Worm (Caenorhabditis elegans) whole organism, L1 larva: ENCODE results near the gene irld-24.
A peak's percentile ranks its signal among the peaks of the same experiment; 100 is the strongest.

Experiments used
- C16A3.4 ChIP-seq: fragments of 150-350 bp; optimal IDR thresholded peaks from 2 replicates; lab custom pipeline; 2014; ENCODE audit warnings: missing biosample characterization, missing genetic modification characterization
- F16B12.6 ChIP-seq: fragments of 150-350 bp; optimal IDR thresholded peaks from 2 replicates; lab custom pipeline; 2014; ENCODE audit warnings: missing biosample characterization, missing genetic modification characterization
- Y116A8C.19 ChIP-seq: sonication (generic microtip); optimal IDR thresholded peaks from 2 replicates; lab custom pipeline; 2016; ENCODE audit warnings: missing compliant biosample characterization, missing genetic modification characterization, borderline replicate concordance
- alr-1 ChIP-seq: fragments of 200-800 bp; sonication (Bioruptor generic); optimal IDR thresholded peaks from 2 replicates; lab custom pipeline; 2018; ENCODE audit warnings: borderline replicate concordance, mild to moderate bottlenecking, missing genetic modification characterization, missing compliant biosample characterization
- blmp-1 ChIP-seq: fragments of 150-350 bp; optimal IDR thresholded peaks from 2 replicates; lab custom pipeline; 2014; ENCODE audit warnings: missing biosample characterization, missing genetic modification characterization
- ceh-88 ChIP-seq: fragments of 200-800 bp; sonication (Bioruptor generic); IDR thresholded peaks from 2 replicates; pipeline ENCODE4 v1.3.6; 2022; ENCODE audit warnings: missing genetic modification characterization, missing compliant biosample characterization
- ces-1 ChIP-seq: fragments of 150-350 bp; optimal IDR thresholded peaks from 2 replicates; lab custom pipeline; 2014; ENCODE audit warnings: missing biosample characterization, missing genetic modification reagents, missing genetic modification characterization
- dpl-1 ChIP-seq, 3 experiments: fragments of 150-350 bp in 2 of 3; sonication (generic microtip) in 1 of 3; optimal IDR thresholded peaks; 2 replicates each; lab custom pipeline; 2014 to 2017; ENCODE audit warnings: missing biosample characterization in 3 of 3, missing genetic modification characterization in 3 of 3, missing genetic modification reagents in 3 of 3
- dsc-1 ChIP-seq: sonication (generic microtip); optimal IDR thresholded peaks from 2 replicates; lab custom pipeline; 2016; ENCODE audit warnings: mild to moderate bottlenecking, missing genetic modification characterization, missing compliant biosample characterization
- efl-1 ChIP-seq, 4 experiments: fragments of 150-350 bp; optimal IDR thresholded peaks in 3 of 4; peaks in 1 of 4; 1 replicate in 1 of 4; 2 replicates in 3 of 4; lab custom pipeline; 2014; ENCODE audit warnings: missing biosample characterization in 2 of 4, missing genetic modification characterization in 2 of 4, missing genetic modification reagents in 2 of 4
- efl-3 ChIP-seq: fragments of 200-800 bp; sonication (Bioruptor generic); optimal IDR thresholded peaks from 2 replicates; lab custom pipeline; 2018; ENCODE audit warnings: mild to moderate bottlenecking, missing genetic modification characterization, missing compliant biosample characterization
- elt-2 ChIP-seq: sonication (generic microtip); optimal IDR thresholded peaks from 2 replicates; lab custom pipeline; 2016; ENCODE audit warnings: missing genetic modification characterization, mild to moderate bottlenecking, inconsistent platforms, missing compliant biosample characterization, missing genetic modification reagents
- elt-3 ChIP-seq, 6 experiments: fragments of 150-350 bp in 1 of 6; sonication (generic microtip); optimal IDR thresholded peaks; 2 replicates each; lab custom pipeline; 2017 to 2018; ENCODE audit warnings: missing biosample characterization in 6 of 6, missing genetic modification characterization in 6 of 6, inconsistent platforms in 1 of 6
- ets-5 ChIP-seq: fragments of 200-800 bp; sonication (Bioruptor generic); IDR thresholded peaks from 2 replicates; pipeline ENCODE4 v1.3.6; 2022; ENCODE audit warnings: missing genetic modification characterization, missing compliant biosample characterization
- fkh-10 ChIP-seq: sonication (generic microtip); optimal IDR thresholded peaks from 2 replicates; lab custom pipeline; 2017; ENCODE audit warnings: missing biosample characterization, missing genetic modification reagents, missing genetic modification characterization
- fos-1 ChIP-seq: fragments of 150-350 bp; optimal IDR thresholded peaks from 2 replicates; lab custom pipeline; 2014; ENCODE audit warnings: missing biosample characterization, missing genetic modification characterization
- hlh-17 ChIP-seq: fragments of 200-800 bp; sonication (Bioruptor generic); optimal IDR thresholded peaks from 2 replicates; lab custom pipeline; 2018; ENCODE audit warnings: missing genetic modification characterization, mild to moderate bottlenecking, missing compliant biosample characterization, moderate library complexity, borderline replicate concordance
- hlh-4 ChIP-seq: sonication (generic microtip); optimal IDR thresholded peaks from 2 replicates; lab custom pipeline; 2016; ENCODE audit warnings: mild to moderate bottlenecking, missing genetic modification characterization, missing compliant biosample characterization
- hpl-2 ChIP-seq: fragments of 150-350 bp; optimal IDR thresholded peaks from 2 replicates; lab custom pipeline; 2014; ENCODE audit warnings: missing biosample characterization, missing genetic modification reagents, missing genetic modification characterization
- irx-1 ChIP-seq: sonication (generic microtip); optimal IDR thresholded peaks from 2 replicates; lab custom pipeline; 2016; ENCODE audit warnings: missing genetic modification characterization, missing compliant biosample characterization
- isw-1 ChIP-seq: fragments of 200-800 bp; sonication (Bioruptor generic); IDR thresholded peaks from 2 replicates; pipeline ENCODE4 v1.3.6; 2022; ENCODE audit warnings: missing genetic modification characterization, missing compliant biosample characterization
- lin-35 ChIP-seq, 2 experiments: fragments of 150-350 bp; optimal IDR thresholded peaks; 2 replicates each; lab custom pipeline; 2014; ENCODE audit warnings: missing biosample characterization in 2 of 2, missing genetic modification characterization in 2 of 2, missing genetic modification reagents in 2 of 2
- lin-39 ChIP-seq: fragments of 150-350 bp; optimal IDR thresholded peaks from 2 replicates; lab custom pipeline; 2014; ENCODE audit warnings: missing biosample characterization, missing genetic modification reagents, missing genetic modification characterization
- lir-3 ChIP-seq: sonication (generic microtip); optimal IDR thresholded peaks from 2 replicates; lab custom pipeline; 2016; ENCODE audit warnings: mild to moderate bottlenecking, missing genetic modification characterization, moderate library complexity, missing compliant biosample characterization; ENCODE audit not compliant: poor library complexity
- lsy-2 ChIP-seq, 2 experiments: fragments of 150-350 bp; optimal IDR thresholded peaks; 2 replicates each; lab custom pipeline; 2014; ENCODE audit warnings: missing biosample characterization in 2 of 2, missing genetic modification characterization in 2 of 2
- mdl-1 ChIP-seq, 2 experiments: fragments of 150-350 bp; optimal IDR thresholded peaks; 2 replicates each; lab custom pipeline; 2014 to 2017; ENCODE audit warnings: missing biosample characterization in 2 of 2, missing genetic modification characterization in 2 of 2, inconsistent platforms in 1 of 2
- mep-1 ChIP-seq: fragments of 150-350 bp; optimal IDR thresholded peaks from 2 replicates; lab custom pipeline; 2014; ENCODE audit warnings: missing biosample characterization, missing genetic modification characterization
- nhr-11 ChIP-seq: fragments of 150-350 bp; optimal IDR thresholded peaks from 2 replicates; lab custom pipeline; 2014; ENCODE audit warnings: missing biosample characterization, missing genetic modification characterization
- nhr-19 ChIP-seq: fragments of 200-800 bp; sonication (Bioruptor generic); conservative IDR thresholded peaks from 2 replicates; pipeline ENCODE4 v1.3.6; 2022; ENCODE audit warnings: missing genetic modification characterization, missing compliant biosample characterization
- nhr-20 ChIP-seq: sonication (generic microtip); optimal IDR thresholded peaks from 2 replicates; lab custom pipeline; 2016; ENCODE audit warnings: mild to moderate bottlenecking, missing genetic modification characterization, missing compliant biosample characterization
- nhr-47 ChIP-seq: sonication (generic microtip); optimal IDR thresholded peaks from 2 replicates; lab custom pipeline; 2016; ENCODE audit warnings: mild to moderate bottlenecking, missing genetic modification characterization, moderate library complexity, missing compliant biosample characterization
- nhr-71 ChIP-seq: sonication (generic microtip); optimal IDR thresholded peaks from 2 replicates; lab custom pipeline; 2016; ENCODE audit warnings: mild to moderate bottlenecking, missing genetic modification characterization, moderate library complexity, missing compliant biosample characterization
- nhr-85 ChIP-seq: sonication (generic microtip); peaks from one replicate; lab custom pipeline; 2016; ENCODE audit warnings: missing genetic modification characterization, inconsistent platforms, missing compliant biosample characterization
- nhr-90 ChIP-seq: sonication (generic microtip); optimal IDR thresholded peaks from 2 replicates; lab custom pipeline; 2016; ENCODE audit warnings: mild to moderate bottlenecking, missing genetic modification characterization, missing compliant biosample characterization; ENCODE audit not compliant: poor library complexity
- pag-3 ChIP-seq: sonication (generic microtip); optimal IDR thresholded peaks from 2 replicates; lab custom pipeline; 2017; ENCODE audit warnings: missing genetic modification characterization, mild to moderate bottlenecking, missing compliant biosample characterization, antibody characterized with exemption, borderline replicate concordance; ENCODE audit not compliant: insufficient read depth
- pqm-1 ChIP-seq: sonication (generic microtip); optimal IDR thresholded peaks from 3 replicates; lab custom pipeline; 2017; ENCODE audit warnings: missing biosample characterization, missing genetic modification characterization
- rnt-1 ChIP-seq: sonication (generic microtip); optimal IDR thresholded peaks from 2 replicates; lab custom pipeline; 2016; ENCODE audit warnings: mild to moderate bottlenecking, missing genetic modification characterization, moderate library complexity, missing compliant biosample characterization
- skn-1 ChIP-seq: fragments of 150-350 bp; optimal IDR thresholded peaks from 2 replicates; lab custom pipeline; 2014; ENCODE audit warnings: missing biosample characterization, missing genetic modification characterization
- snpc-4 ChIP-seq: fragments of 150-350 bp; optimal IDR thresholded peaks from 2 replicates; lab custom pipeline; 2014; ENCODE audit warnings: missing biosample characterization, missing genetic modification characterization
- snu-23 ChIP-seq: sonication (generic microtip); optimal IDR thresholded peaks from 2 replicates; lab custom pipeline; 2016; ENCODE audit warnings: missing genetic modification characterization, missing compliant biosample characterization
- sup-37 ChIP-seq: fragments of 200-800 bp; sonication (Bioruptor generic); optimal IDR thresholded peaks from 2 replicates; lab custom pipeline; 2018; ENCODE audit warnings: mild to moderate bottlenecking, missing genetic modification characterization, missing compliant biosample characterization
- swsn-7 ChIP-seq: sonication (generic microtip); optimal IDR thresholded peaks from 2 replicates; lab custom pipeline; 2016; ENCODE audit warnings: missing genetic modification characterization, missing compliant biosample characterization
- tlp-1 ChIP-seq: fragments of 150-350 bp; optimal IDR thresholded peaks from 2 replicates; lab custom pipeline; 2014; ENCODE audit warnings: missing biosample characterization, missing genetic modification characterization
- unc-30 ChIP-seq: sonication (generic microtip); optimal IDR thresholded peaks from 2 replicates; lab custom pipeline; 2017; ENCODE audit warnings: missing biosample characterization, missing genetic modification characterization
- unc-62 ChIP-seq: fragments of 150-350 bp; optimal IDR thresholded peaks from 2 replicates; lab custom pipeline; 2014; ENCODE audit warnings: missing biosample characterization, missing genetic modification reagents, missing genetic modification characterization
- unc-86 ChIP-seq: sonication (generic microtip); optimal IDR thresholded peaks from 2 replicates; lab custom pipeline; 2016; ENCODE audit warnings: missing genetic modification characterization, missing compliant biosample characterization
- unc-98 ChIP-seq: fragments of 200-800 bp; sonication (Bioruptor generic); IDR thresholded peaks from 2 replicates; pipeline ENCODE4 v1.3.6; 2022; ENCODE audit warnings: missing genetic modification characterization, missing compliant biosample characterization
- vab-15 ChIP-seq: sonication (generic microtip); optimal IDR thresholded peaks from 2 replicates; lab custom pipeline; 2017; ENCODE audit warnings: missing genotype, mild to moderate bottlenecking, missing genetic modification characterization, missing compliant biosample characterization
- xbp-1 ChIP-seq: sonication (generic microtip); optimal IDR thresholded peaks from 2 replicates; lab custom pipeline; 2016; ENCODE audit warnings: missing genetic modification characterization, missing compliant biosample characterization
- zag-1 ChIP-seq: fragments of 150-350 bp; optimal IDR thresholded peaks from 2 replicates; lab custom pipeline; 2014; ENCODE audit warnings: missing biosample characterization, missing genetic modification characterization
- zip-4 ChIP-seq: fragments of 200-800 bp; sonication (Bioruptor generic); optimal IDR thresholded peaks from 2 replicates; lab custom pipeline; 2018; ENCODE audit warnings: mild to moderate bottlenecking, missing genetic modification characterization, moderate library complexity, missing compliant biosample characterization

The irld-24 gene

DNA sequence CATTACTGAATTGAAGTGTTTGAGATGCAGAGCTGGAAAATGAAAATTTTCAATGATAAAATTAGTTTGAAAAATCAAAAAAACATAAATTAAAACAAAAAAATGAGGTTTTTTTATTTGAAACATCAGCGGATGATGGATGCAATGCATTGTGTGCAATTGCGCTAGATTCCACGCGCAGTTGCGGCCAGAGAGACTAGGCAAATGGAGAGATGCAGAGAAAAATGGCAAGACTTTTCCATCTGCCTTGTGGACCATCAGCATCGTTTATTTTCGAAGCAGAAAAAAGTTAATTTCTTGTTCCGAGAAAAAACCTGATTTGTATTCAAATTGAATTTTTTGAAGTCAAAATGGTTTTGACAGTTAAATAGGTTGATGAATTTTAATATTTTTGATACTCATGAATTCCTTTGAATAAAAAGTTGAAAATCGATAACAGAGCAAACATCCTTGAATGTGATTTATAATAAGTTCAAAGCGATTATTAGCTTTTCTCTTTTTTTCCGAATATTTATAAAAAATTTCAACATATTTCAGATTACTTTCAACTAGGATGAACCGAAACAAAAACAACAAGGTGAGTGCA, 9.5 kb downstream of the irld-24 start, which contains the start of the genes C31E10.5 and C31E10.6:
Gene C31E10.5 (minus strand): TSS at position 32 of the 586 bp plus-strand sequence.
Gene C31E10.6 (plus strand): TSS at position 536 of the 586 bp plus-strand sequence.
- TF ChIP-seq unc-30 (tag; lab: Kevin White, UChicago) (no peak), mdl-1 (tag; optimal IDR thresholded peaks at IDR 0.05; lab: Kevin White, UChicago) (peak in 1 of 2 experiments; percentile 28), lir-3 (no peak), unc-86 (peak; percentile 44), tlp-1 (no peak), isw-1 (GFP tag; lab: Robert Waterston, UW) (peak; percentile 24), nhr-19 (GFP tag; lab: Robert Waterston, UW) (peak; percentile 53), pqm-1 (tag; lab: Kevin White, UChicago) (no peak), sup-37 (GFP tag; lab: Kevin White, UChicago) (no peak), hlh-17 (GFP tag; lab: Kevin White, UChicago) (no peak), alr-1 (tag; lab: Kevin White, UChicago) (no peak), lsy-2 (tag; optimal IDR thresholded peaks at IDR 0.05; lab: Kevin White, UChicago) (peak; percentile 39 to 74), snu-23 (GFP tag; lab: Kevin White, UChicago) (peak; percentile 73), elt-2 (no peak), ceh-88 (GFP tag; lab: Robert Waterston, UW) (no peak), snpc-4 (tag; lab: Kevin White, UChicago) (peak; percentile 20), xbp-1 (tag; lab: Kevin White, UChicago) (peak; percentile 44), fkh-10 (GFP tag; lab: Kevin White, UChicago) (no peak), nhr-85 (tag; lab: Kevin White, UChicago) (peak; percentile 77), nhr-90 (tag; lab: Kevin White, UChicago) (peak; percentile 53), ets-5 (GFP tag; lab: Robert Waterston, UW) (no peak), hlh-4 (tag; lab: Kevin White, UChicago) (no peak), elt-3 (tag; optimal IDR thresholded peaks at IDR 0.05; lab: Kevin White, UChicago) (peak in 1 of 6 experiments; percentile 7), Y116A8C.19 (tag; lab: Kevin White, UChicago) (no peak), efl-3 (GFP tag; lab: Kevin White, UChicago) (no peak), F16B12.6 (peak; percentile 96), nhr-20 (peak; percentile 60), mep-1 (tag; lab: Kevin White, UChicago) (peak; percentile 79), skn-1 (tag; lab: Kevin White, UChicago) (peak; percentile 49), zip-4 (GFP tag; lab: Kevin White, UChicago) (no peak), lin-35 (GFP tag; optimal IDR thresholded peaks at IDR 0.05; lab: Kevin White, UChicago) (peak; percentile 28 to 72), vab-15 (tag; lab: Kevin White, UChicago) (no peak), rnt-1 (tag; lab: Kevin White, UChicago) (peak; percentile 74), zag-1 (no peak), nhr-71 (tag; lab: Kevin White, UChicago) (peak; percentile 73), ces-1 (GFP tag; lab: Kevin White, UChicago) (no peak), swsn-7 (tag; lab: Kevin White, UChicago) (peak; percentile 52), nhr-11 (tag; lab: Kevin White, UChicago) (no peak), nhr-47 (tag; lab: Kevin White, UChicago) (peak; percentile 72), dpl-1 (GFP tag; optimal IDR thresholded peaks at IDR 0.05; lab: Kevin White, UChicago) (peak; percentile 33 to 39 (median 38)), unc-98 (GFP tag; lab: Robert Waterston, UW) (no peak), blmp-1 (tag; lab: Kevin White, UChicago) (peak; percentile 10), pag-3 (tag; lab: Kevin White, UChicago) (peak; percentile 36), efl-1 (optimal IDR thresholded peaks at IDR 0.05; lab: Kevin White, UChicago) (peak; percentile 50 to 52), efl-1 (GFP tag; optimal IDR thresholded peaks at IDR 0.05 in 1 of 2; lab: Kevin White, UChicago) (peak in 1 of 2 experiments; percentile 43), irx-1 (tag; lab: Kevin White, UChicago) (peak; percentile 30), C16A3.4 (tag; lab: Kevin White, UChicago) (peak; percentile 68), unc-62 (GFP tag; lab: Kevin White, UChicago) (no peak), hpl-2 (GFP tag; lab: Kevin White, UChicago) (no peak), dsc-1 (peak; percentile 47), lin-39 (no peak), fos-1 (tag; lab: Kevin White, UChicago) (peak; percentile 4)
